Worm (Caenorhabditis elegans) whole organism, late embryonic: Measurements from ENCODE around the gene C29G2.3.

Experiments
- ceh-14 ChIP-seq: sonication (generic microtip); optimal IDR thresholded peaks from 2 replicates; lab custom pipeline; 2016; ENCODE audit warnings: missing genotype, missing genetic modification characterization, missing compliant biosample characterization
- ceh-18 ChIP-seq: sonication (generic microtip); optimal IDR thresholded peaks from 2 replicates; lab custom pipeline; 2016; ENCODE audit warnings: missing genetic modification characterization, missing compliant biosample characterization
- dve-1 ChIP-seq: sonication (generic microtip); optimal IDR thresholded peaks from 2 replicates; lab custom pipeline; 2017; ENCODE audit warnings: antibody characterized with exemption, mild to moderate bottlenecking, missing genetic modification characterization, missing compliant biosample characterization
- pha-4 ChIP-seq: fragments of 150-350 bp; optimal IDR thresholded peaks from 2 replicates; lab custom pipeline; 2018; ENCODE audit warnings: missing biosample characterization, missing genetic modification reagents, missing genetic modification characterization
- pqm-1 ChIP-seq: sonication (generic microtip); optimal IDR thresholded peaks from 2 replicates; lab custom pipeline; 2016; ENCODE audit warnings: missing genetic modification characterization, missing compliant biosample characterization

DNA sequence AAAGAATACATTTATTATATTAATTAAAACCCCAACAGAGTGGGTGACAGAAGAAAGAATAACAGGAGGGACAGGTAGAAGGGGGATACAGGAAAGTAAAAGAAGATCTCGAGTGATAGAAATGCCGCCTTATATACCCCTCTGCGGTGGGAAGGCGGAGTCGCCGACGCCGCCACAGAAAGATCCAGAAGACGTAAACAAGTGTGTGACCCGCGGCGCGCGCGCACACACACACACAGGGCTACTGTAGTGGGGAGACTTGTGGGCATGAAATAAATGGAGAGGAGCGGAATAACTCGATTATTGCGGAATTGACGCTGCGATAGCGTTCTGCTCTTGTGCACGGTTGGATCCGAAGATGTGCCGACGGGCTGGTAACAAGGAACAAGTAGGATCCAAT, 15.0 kb downstream of the C29G2.3 start:
- TF ChIP-seq dve-1 (no peak), pha-4 (tag; lab: Kevin White, UChicago) (no peak), pqm-1 (no peak), ceh-18 (tag; lab: Kevin White, UChicago) (no peak), ceh-14 (tag; lab: Kevin White, UChicago) (no peak)
